Worm (Caenorhabditis elegans) whole organism, L4 larva: ENCODE results near the gene C06A6.7.

ENCODE experiments used
- D1046.2 ChIP-seq: fragments of 200-800 bp; sonication (Bioruptor generic); IDR thresholded peaks from 2 replicates; pipeline ENCODE4 v1.3.6; 2022; ENCODE audit warnings: missing genetic modification characterization, missing compliant biosample characterization
- R02D3.7 ChIP-seq: fragments of 150-350 bp; sonication (generic microtip); optimal IDR thresholded peaks from 3 replicates; lab custom pipeline; 2014; ENCODE audit warnings: missing biosample characterization, missing genetic modification characterization
- Y105C5A.15 ChIP-seq: fragments of 200-800 bp; sonication (Bioruptor generic); IDR thresholded peaks from 2 replicates; pipeline ENCODE4 v1.3.6; 2022; ENCODE audit warnings: missing genetic modification characterization, missing compliant biosample characterization
- Y5F2A.4 ChIP-seq: fragments of 200-800 bp; sonication (Bioruptor generic); optimal IDR thresholded peaks from 2 replicates; lab custom pipeline; 2018; ENCODE audit warnings: mild to moderate bottlenecking, missing genetic modification characterization, missing compliant biosample characterization
- ZK546.5 ChIP-seq, 2 experiments: sonication (generic microtip); optimal IDR thresholded peaks; 2 replicates each; lab custom pipeline; 2017; ENCODE audit warnings: missing biosample characterization in 2 of 2, missing genetic modification characterization in 2 of 2
- ama-1 ChIP-seq: fragments of 150-350 bp; optimal IDR thresholded peaks from 2 replicates; lab custom pipeline; 2014; ENCODE audit warnings: inconsistent platforms, mixed read lengths
- ceh-32 ChIP-seq: sonication (generic microtip); optimal IDR thresholded peaks from 2 replicates; lab custom pipeline; 2016; ENCODE audit warnings: mild to moderate bottlenecking, missing genetic modification characterization, missing compliant biosample characterization; ENCODE audit not compliant: poor library complexity
- daf-8 ChIP-seq: fragments of 200-800 bp; sonication (Bioruptor generic); IDR thresholded peaks from 2 replicates; pipeline ENCODE4 v1.3.6; 2022; ENCODE audit warnings: missing genetic modification characterization, missing compliant biosample characterization
- dmd-9 ChIP-seq: fragments of 200-800 bp; sonication (Bioruptor generic); IDR thresholded peaks from 2 replicates; pipeline ENCODE4 v1.3.6; 2022; ENCODE audit warnings: missing genetic modification reagents, missing genetic modification characterization, missing compliant biosample characterization
- duxl-1 ChIP-seq: sonication (generic microtip); optimal IDR thresholded peaks from 2 replicates; lab custom pipeline; 2016; ENCODE audit warnings: mild to moderate bottlenecking, missing genetic modification characterization, moderate library complexity, missing compliant biosample characterization; ENCODE audit not compliant: poor library complexity
- dve-1 ChIP-seq: sonication (generic microtip); optimal IDR thresholded peaks from 2 replicates; lab custom pipeline; 2017; ENCODE audit warnings: antibody characterized with exemption, mild to moderate bottlenecking, missing genetic modification characterization, missing compliant biosample characterization; ENCODE audit not compliant: insufficient read depth
- egl-27 ChIP-seq: sonication (generic microtip); optimal IDR thresholded peaks from 3 replicates; lab custom pipeline; 2017; ENCODE audit warnings: missing biosample characterization, missing genetic modification reagents, missing genetic modification characterization
- egl-43 ChIP-seq: fragments of 200-800 bp; sonication (Bioruptor generic); IDR thresholded peaks from 2 replicates; pipeline ENCODE4 v1.3.6; 2022; ENCODE audit warnings: missing genetic modification reagents, missing genetic modification characterization, missing compliant biosample characterization
- fos-1 ChIP-seq: fragments of 150-350 bp; optimal IDR thresholded peaks from 2 replicates; lab custom pipeline; 2014; ENCODE audit warnings: missing biosample characterization, missing genetic modification characterization
- gei-8 ChIP-seq: fragments of 200-800 bp; sonication (Bioruptor generic); optimal IDR thresholded peaks from 2 replicates; lab custom pipeline; 2018; ENCODE audit warnings: mild to moderate bottlenecking, missing genetic modification characterization, missing compliant biosample characterization
- lim-7 ChIP-seq: fragments of 200-800 bp; sonication (Bioruptor generic); IDR thresholded peaks from 2 replicates; pipeline ENCODE4 v1.3.6; 2022; ENCODE audit warnings: missing genetic modification characterization, missing compliant biosample characterization
- lin-29 ChIP-seq: fragments of 200-800 bp; sonication (Bioruptor generic); IDR thresholded peaks from 2 replicates; pipeline ENCODE4 v1.3.6; 2022; ENCODE audit warnings: missing genetic modification reagents, missing genetic modification characterization, missing compliant biosample characterization
- lir-3 ChIP-seq: sonication (generic microtip); optimal IDR thresholded peaks from 2 replicates; lab custom pipeline; 2016; ENCODE audit warnings: mild to moderate bottlenecking, missing genetic modification characterization, missing compliant biosample characterization
- madf-5 ChIP-seq, 2 experiments: fragments of 200-800 bp; sonication (Bioruptor generic); IDR thresholded peaks; 2 replicates each; pipeline ENCODE4 v1.3.6; 2022; ENCODE audit warnings: missing compliant biosample characterization in 2 of 2, missing genetic modification characterization in 2 of 2
- madf-9 ChIP-seq: fragments of 200-800 bp; sonication (Bioruptor generic); conservative IDR thresholded peaks from 2 replicates; pipeline ENCODE4 v1.3.6; 2022; ENCODE audit warnings: missing genetic modification reagents, missing genetic modification characterization, missing compliant biosample characterization
- mxl-2 ChIP-seq: fragments of 200-800 bp; sonication (Bioruptor generic); conservative IDR thresholded peaks from 2 replicates; pipeline ENCODE4 v1.3.6; 2022; ENCODE audit warnings: missing genetic modification reagents, missing genetic modification characterization, missing compliant biosample characterization
- nhr-10 ChIP-seq: fragments of 150-350 bp; optimal IDR thresholded peaks from 2 replicates; lab custom pipeline; 2014; ENCODE audit warnings: missing biosample characterization, missing genetic modification characterization
- nhr-237 ChIP-seq: sonication (generic microtip); optimal IDR thresholded peaks from 2 replicates; lab custom pipeline; 2017; ENCODE audit warnings: missing biosample characterization, missing genetic modification characterization
- nhr-41 ChIP-seq: fragments of 200-800 bp; sonication (Bioruptor generic); IDR thresholded peaks from 2 replicates; pipeline ENCODE4 v1.3.6; 2022; ENCODE audit warnings: missing genetic modification reagents, missing genetic modification characterization, missing compliant biosample characterization
- rbr-2 ChIP-seq: sonication (generic microtip); optimal IDR thresholded peaks from 2 replicates; lab custom pipeline; 2016; ENCODE audit warnings: missing genotype, missing genetic modification characterization, missing compliant biosample characterization
- tra-1 ChIP-seq: fragments of 200-800 bp; sonication (Bioruptor generic); IDR thresholded peaks from 2 replicates; pipeline ENCODE4 v1.3.6; 2022; ENCODE audit warnings: missing genetic modification reagents, missing genetic modification characterization, missing compliant biosample characterization
- unc-62 ChIP-seq, 3 experiments: fragments of 150-350 bp in 1 of 3; sonication (generic microtip); optimal IDR thresholded peaks in 2 of 3; peaks in 1 of 3; 1 replicate in 1 of 3; 2 replicates in 2 of 3; lab custom pipeline; 2014 to 2017; ENCODE audit warnings: missing biosample characterization in 3 of 3, missing genetic modification characterization in 3 of 3, missing genetic modification reagents in 3 of 3, missing genotype in 1 of 3
- ztf-11 ChIP-seq: fragments of 150-350 bp; optimal IDR thresholded peaks from 2 replicates; lab custom pipeline; 2014; ENCODE audit warnings: missing biosample characterization, missing genetic modification characterization

The C06A6.7 gene

DNA sequence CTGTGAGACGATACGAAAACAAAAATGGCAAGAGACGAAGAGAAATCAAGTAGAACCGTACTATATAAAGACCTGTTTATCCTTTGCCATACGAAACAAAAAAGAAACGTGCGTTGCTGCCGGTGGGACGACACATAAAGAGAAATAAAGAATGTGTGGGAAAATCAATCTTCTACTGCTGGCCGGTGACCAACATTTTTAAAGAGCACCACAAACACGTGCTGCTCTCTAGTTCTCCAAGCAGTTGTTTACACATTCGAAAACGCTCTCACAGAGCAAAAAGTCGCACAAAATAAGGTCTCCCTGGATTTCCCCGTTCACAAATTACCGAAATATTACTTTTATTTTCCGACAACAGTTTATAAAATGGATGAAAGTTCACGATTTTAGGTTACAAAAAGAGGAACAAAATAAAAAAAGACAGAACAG lies 48.8 kb downstream of the C06A6.7 start, which contains the start of gene imp-3 (continued):
- TF ChIP-seq lim-7 (GFP tag; lab: Robert Waterston, UW) = no peak; the same call in 1 of the 2 replicates
- TF ChIP-seq nhr-10 (tag; lab: Kevin White, UChicago) = peak; percentile 15
- TF ChIP-seq gei-8 (GFP tag; lab: Kevin White, UChicago) = peak; percentile 36
- TF ChIP-seq rbr-2 (tag; lab: Kevin White, UChicago) = peak; percentile 64
- no peak for TF ChIP-seq R02D3.7
- TF ChIP-seq dmd-9 (GFP tag; lab: Robert Waterston, UW) = no peak
- 0 out of 2 replicates have a peak, but pooled peaks have one; percentile 23 for TF ChIP-seq lin-29 (GFP tag; lab: Robert Waterston, UW)
- peak; percentile 62 for TF ChIP-seq dve-1 (tag; lab: Kevin White, UChicago)
- peak in 1 of 2 experiments; percentile 12 for TF ChIP-seq unc-62 (GFP tag; optimal IDR thresholded peaks at IDR 0.05 in 1 of 2; lab: Kevin White, UChicago)
- no peak for TF ChIP-seq unc-62 (tag; optimal IDR thresholded peaks at IDR 0.05; lab: Kevin White, UChicago)
- TF ChIP-seq ztf-11 (tag; lab: Kevin White, UChicago) = no peak
- peak in 1 of 2 experiments; percentile 76; a peak in 2 of 4 replicates for TF ChIP-seq madf-5 (GFP tag; IDR thresholded peaks at IDR 0.05; lab: Robert Waterston, UW)
- TF ChIP-seq egl-27 (tag; lab: Kevin White, UChicago) = no peak
- no peak for TF ChIP-seq ceh-32 (tag; lab: Kevin White, UChicago)
- peak; percentile 97 for TF ChIP-seq ama-1 (lab: Kevin White, UChicago)
- TF ChIP-seq duxl-1 = no peak
- no peak for TF ChIP-seq madf-9
- no peak for TF ChIP-seq nhr-237 (tag; lab: Kevin White, UChicago)
- no peak for TF ChIP-seq nhr-41 (GFP tag; lab: Robert Waterston, UW)
- no peak for TF ChIP-seq lir-3 (tag; lab: Kevin White, UChicago)
- TF ChIP-seq ZK546.5 (tag; optimal IDR thresholded peaks at IDR 0.05; lab: Kevin White, UChicago) = no peak
- peak; percentile 74 for TF ChIP-seq tra-1 (GFP tag; lab: Robert Waterston, UW)
- TF ChIP-seq Y105C5A.15 = peak; percentile 66; the same call in 1 of the 2 replicates
- TF ChIP-seq egl-43 (GFP tag; lab: Robert Waterston, UW) = 0 out of 2 replicates have a peak, but pooled peaks have one; percentile 27
- TF ChIP-seq daf-8 (GFP tag; lab: Robert Waterston, UW) = no peak
- TF ChIP-seq fos-1 (tag; lab: Kevin White, UChicago) = no peak
- TF ChIP-seq D1046.2 (GFP tag; lab: Robert Waterston, UW) = peak; percentile 69; the same call in 1 of the 2 replicates
- TF ChIP-seq mxl-2 (GFP tag; lab: Robert Waterston, UW) = peak; percentile 46; the same call in 1 of the 2 replicates
- peak; percentile 74 for TF ChIP-seq Y5F2A.4 (GFP tag; lab: Kevin White, UChicago)
